Worm (Caenorhabditis elegans) whole organism, L3 larva: ENCODE data around the gene npp-23.

Experiments used
- R02D3.7 ChIP-seq: fragments of 150-350 bp; optimal IDR thresholded peaks from 2 replicates; lab custom pipeline; 2014; ENCODE audit warnings: missing biosample characterization, missing genetic modification characterization
- ZK546.5 ChIP-seq: sonication (generic microtip); optimal IDR thresholded peaks from 2 replicates; lab custom pipeline; 2017; ENCODE audit warnings: missing biosample characterization, missing genetic modification characterization
- aly-2 ChIP-seq: fragments of 150-350 bp; optimal IDR thresholded peaks from 2 replicates; lab custom pipeline; 2014; ENCODE audit warnings: missing biosample characterization, missing genetic modification characterization
- ama-1 ChIP-seq: fragments of 150-350 bp; optimal IDR thresholded peaks from 2 replicates; lab custom pipeline; 2018
- ceh-16 ChIP-seq: sonication (generic microtip); optimal IDR thresholded peaks from 2 replicates; lab custom pipeline; 2017; ENCODE audit warnings: missing biosample characterization, missing genetic modification characterization
- ceh-28 ChIP-seq: fragments of 150-350 bp; optimal IDR thresholded peaks from 2 replicates; lab custom pipeline; 2014; ENCODE audit warnings: missing biosample characterization, missing genetic modification reagents, missing genetic modification characterization
- ceh-82 ChIP-seq: fragments of 150-350 bp; optimal IDR thresholded peaks from 2 replicates; lab custom pipeline; 2014; ENCODE audit warnings: missing biosample characterization, missing genetic modification characterization
- ceh-9 ChIP-seq: sonication (generic microtip); optimal IDR thresholded peaks from 2 replicates; lab custom pipeline; 2018; ENCODE audit warnings: missing biosample characterization, missing genetic modification characterization
- daf-12 ChIP-seq: fragments of 150-350 bp; optimal IDR thresholded peaks from 2 replicates; lab custom pipeline; 2014; ENCODE audit warnings: missing biosample characterization, missing genetic modification reagents, missing genetic modification characterization
- egl-27 ChIP-seq: sonication (generic microtip); optimal IDR thresholded peaks from 4 replicates; lab custom pipeline; 2017; ENCODE audit warnings: missing biosample characterization, missing genetic modification reagents, missing genetic modification characterization
- egl-5 ChIP-seq: fragments of 150-350 bp; optimal IDR thresholded peaks from 2 replicates; lab custom pipeline; 2017; ENCODE audit warnings: missing biosample characterization, missing genetic modification reagents, missing genetic modification characterization, inconsistent platforms
- elt-2 ChIP-seq: sonication (generic microtip); optimal IDR thresholded peaks from 2 replicates; lab custom pipeline; 2016; ENCODE audit warnings: missing genetic modification reagents, mild to moderate bottlenecking, missing genetic modification characterization, missing compliant biosample characterization
- eor-1 ChIP-seq, 2 experiments: fragments of 150-350 bp; optimal IDR thresholded peaks; 2 replicates each; lab custom pipeline; 2014 to 2018; ENCODE audit warnings: missing biosample characterization in 2 of 2, missing genetic modification characterization in 2 of 2
- fkh-2 ChIP-seq: fragments of 150-350 bp; optimal IDR thresholded peaks from 2 replicates; lab custom pipeline; 2014; ENCODE audit warnings: missing biosample characterization, missing genetic modification reagents, missing genetic modification characterization
- fos-1 ChIP-seq: fragments of 150-350 bp; optimal IDR thresholded peaks from 2 replicates; lab custom pipeline; 2014; ENCODE audit warnings: missing biosample characterization, missing genetic modification characterization
- hmg-11 ChIP-seq: sonication (generic microtip); optimal IDR thresholded peaks from 2 replicates; lab custom pipeline; 2016; ENCODE audit warnings: missing genetic modification characterization, missing compliant biosample characterization
- jun-1 ChIP-seq: fragments of 150-350 bp; optimal IDR thresholded peaks from 2 replicates; lab custom pipeline; 2014; ENCODE audit warnings: missing biosample characterization, missing genetic modification reagents, missing genetic modification characterization
- lin-15B ChIP-seq: fragments of 150-350 bp; optimal IDR thresholded peaks from 2 replicates; lab custom pipeline; 2014; ENCODE audit warnings: missing biosample characterization, missing genetic modification characterization
- lin-39 ChIP-seq: fragments of 150-350 bp; optimal IDR thresholded peaks from 2 replicates; lab custom pipeline; 2018; ENCODE audit warnings: missing biosample characterization, missing genetic modification reagents, missing genetic modification characterization
- lsy-12 ChIP-seq: sonication (generic microtip); optimal IDR thresholded peaks from 2 replicates; lab custom pipeline; 2016; ENCODE audit warnings: mild to moderate bottlenecking, missing genetic modification characterization, missing compliant biosample characterization
- mdl-1 ChIP-seq: fragments of 150-350 bp; optimal IDR thresholded peaks from 2 replicates; lab custom pipeline; 2014; ENCODE audit warnings: missing biosample characterization, missing genetic modification characterization
- mml-1 ChIP-seq: fragments of 150-350 bp; sonication (generic microtip); optimal IDR thresholded peaks from 3 replicates; lab custom pipeline; 2014; ENCODE audit warnings: missing biosample characterization, missing genetic modification characterization
- nfya-1 ChIP-seq: sonication (generic microtip); optimal IDR thresholded peaks from 2 replicates; lab custom pipeline; 2017; ENCODE audit warnings: missing genetic modification characterization, mild to moderate bottlenecking, missing compliant biosample characterization, antibody characterized with exemption, moderate library complexity; ENCODE audit not compliant: insufficient read depth
- nhr-11 ChIP-seq: fragments of 150-350 bp; optimal IDR thresholded peaks from 2 replicates; lab custom pipeline; 2014; ENCODE audit warnings: missing biosample characterization, missing genetic modification characterization
- nhr-12 ChIP-seq: fragments of 150-350 bp; optimal IDR thresholded peaks from 2 replicates; lab custom pipeline; 2014; ENCODE audit warnings: missing biosample characterization, missing genetic modification characterization
- nhr-23 ChIP-seq: fragments of 150-350 bp; optimal IDR thresholded peaks from 2 replicates; lab custom pipeline; 2014; ENCODE audit warnings: missing biosample characterization, missing genetic modification reagents, missing genetic modification characterization
- nhr-25 ChIP-seq: sonication (generic microtip); optimal IDR thresholded peaks from 2 replicates; lab custom pipeline; 2017; ENCODE audit warnings: missing biosample characterization, missing genetic modification characterization
- nhr-28 ChIP-seq: fragments of 150-350 bp; optimal IDR thresholded peaks from 2 replicates; lab custom pipeline; 2014; ENCODE audit warnings: missing biosample characterization, missing genetic modification characterization
- nhr-43 ChIP-seq: sonication (generic microtip); optimal IDR thresholded peaks from 2 replicates; lab custom pipeline; 2016; ENCODE audit warnings: mild to moderate bottlenecking, missing genetic modification characterization, missing compliant biosample characterization; ENCODE audit not compliant: poor library complexity, severe bottlenecking
- nhr-67 ChIP-seq: fragments of 150-350 bp; optimal IDR thresholded peaks from 2 replicates; lab custom pipeline; 2014; ENCODE audit warnings: missing biosample characterization, missing genetic modification characterization
- nhr-76 ChIP-seq: fragments of 150-350 bp; sonication (generic microtip); optimal IDR thresholded peaks from 5 replicates; lab custom pipeline; 2014; ENCODE audit warnings: missing biosample characterization, missing genetic modification characterization
- nhr-77 ChIP-seq: fragments of 150-350 bp; optimal IDR thresholded peaks from 2 replicates; lab custom pipeline; 2014; ENCODE audit warnings: missing biosample characterization, missing genetic modification characterization
- pha-4 ChIP-seq: fragments of 150-350 bp; optimal IDR thresholded peaks from 2 replicates; lab custom pipeline; 2014; ENCODE audit warnings: missing biosample characterization, missing genetic modification reagents, missing genetic modification characterization
- pqm-1 ChIP-seq: fragments of 150-350 bp; optimal IDR thresholded peaks from 2 replicates; lab custom pipeline; 2017; ENCODE audit warnings: missing biosample characterization, missing genetic modification characterization, inconsistent platforms
- sea-2 ChIP-seq: fragments of 150-350 bp; sonication (generic microtip); optimal IDR thresholded peaks from 4 replicates; lab custom pipeline; 2014; ENCODE audit warnings: missing biosample characterization, missing genetic modification reagents, missing genetic modification characterization
- skn-1 ChIP-seq: fragments of 150-350 bp; optimal IDR thresholded peaks from 2 replicates; lab custom pipeline; 2014; ENCODE audit warnings: missing biosample characterization, missing genetic modification characterization
- snpc-4 ChIP-seq: fragments of 150-350 bp; optimal IDR thresholded peaks from 2 replicates; lab custom pipeline; 2014; ENCODE audit warnings: missing biosample characterization, missing genetic modification characterization
- tbx-2 ChIP-seq: sonication (generic microtip); optimal IDR thresholded peaks from 2 replicates; lab custom pipeline; 2016; ENCODE audit warnings: mild to moderate bottlenecking, missing genetic modification characterization, missing compliant biosample characterization
- unc-39 ChIP-seq: sonication (generic microtip); optimal IDR thresholded peaks from 4 replicates; lab custom pipeline; 2017; ENCODE audit warnings: missing biosample characterization, missing genetic modification characterization
- ztf-11 ChIP-seq: fragments of 150-350 bp; optimal IDR thresholded peaks from 2 replicates; lab custom pipeline; 2014; ENCODE audit warnings: missing biosample characterization, missing genetic modification characterization
- ztf-4 ChIP-seq: fragments of 150-350 bp; optimal IDR thresholded peaks from 2 replicates; lab custom pipeline; 2014; ENCODE audit warnings: missing biosample characterization, missing genetic modification characterization

The npp-23 gene

DNA sequence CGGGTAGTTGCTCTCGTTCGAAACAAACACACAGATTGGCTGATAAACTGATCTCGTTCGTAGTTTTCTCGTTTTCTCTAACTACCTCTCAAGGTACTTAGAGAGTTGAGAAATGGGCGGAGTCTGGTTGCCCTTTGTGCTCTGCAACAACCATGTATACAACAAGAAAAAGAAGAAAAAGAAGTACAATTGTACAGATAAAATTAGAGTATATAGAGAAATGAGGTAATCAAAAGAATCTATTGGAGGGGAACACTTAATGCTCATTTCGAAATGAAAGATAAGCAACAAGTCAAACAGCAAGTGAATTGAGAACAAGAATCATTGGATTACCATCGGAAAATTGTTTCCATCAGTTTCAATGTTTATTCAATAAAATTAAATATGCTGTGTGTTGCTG is 4.1 kb downstream of the npp-23 start, which contains the start of gene C09G9.1:
Gene C09G9.1, minus strand, starts transcription at position 143 of the 400 bp plus-strand sequence.
- no peak for TF ChIP-seq eor-1 (tag; optimal IDR thresholded peaks at IDR 0.05; lab: Kevin White, UChicago)
- no peak for TF ChIP-seq egl-5 (tag; lab: Kevin White, UChicago)
- TF ChIP-seq elt-2 = peak; percentile 67
- no peak for TF ChIP-seq nhr-67 (tag; lab: Kevin White, UChicago)
- no peak for TF ChIP-seq fkh-2
- TF ChIP-seq daf-12 = no peak
- peak; percentile 44 for TF ChIP-seq pha-4 (tag; lab: Kevin White, UChicago)
- TF ChIP-seq, all 47 proteins: peak for 2

DNA sequence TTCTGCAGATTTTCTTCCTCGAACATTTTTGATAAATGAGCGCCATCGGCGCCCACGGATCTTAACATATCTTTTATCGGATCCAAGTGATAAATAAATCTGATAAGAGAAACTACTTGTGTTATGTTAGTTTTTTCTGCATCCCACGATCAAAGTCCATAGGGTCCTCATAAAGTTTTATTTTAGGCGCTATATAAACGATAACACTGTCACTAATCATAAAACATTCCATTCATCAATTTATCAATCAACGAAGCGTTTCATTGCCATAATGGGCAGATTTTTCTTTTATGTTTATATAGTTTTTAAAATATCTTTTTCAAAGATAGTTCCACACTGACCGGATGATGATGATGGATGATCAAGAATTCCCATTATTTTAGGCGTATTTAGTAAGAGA is 4.8 kb downstream of the npp-23 start:
- TF ChIP-seq nhr-23 = peak; percentile 13
- TF ChIP-seq daf-12 = no peak
- TF ChIP-seq, all 47 proteins: peak for 1

DNA sequence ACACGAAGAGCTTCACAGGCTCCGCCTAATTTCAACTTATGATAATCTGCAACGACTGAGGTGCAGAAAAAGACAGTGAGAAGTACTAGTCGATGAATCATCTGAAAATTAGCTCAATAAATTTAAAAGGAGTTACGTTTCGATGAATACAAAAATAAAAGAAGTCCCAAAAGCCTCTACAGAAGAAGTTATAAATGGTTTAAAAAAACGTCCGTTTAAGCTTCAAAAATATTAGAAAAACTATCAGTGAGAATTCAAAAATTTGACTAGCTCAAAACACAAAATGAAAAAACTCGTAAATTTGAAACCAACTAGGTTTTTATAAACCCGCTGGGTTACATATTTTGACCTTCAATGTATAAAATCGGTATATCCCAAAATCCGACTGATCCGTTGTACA is 13.5 kb downstream of the npp-23 start, which contains the start of gene T11B7.5:
Gene T11B7.5, minus strand, starts transcription at position 101 of the 400 bp plus-strand sequence.
- no peak for TF ChIP-seq ztf-4
- TF ChIP-seq jun-1 = no peak
- no peak for TF ChIP-seq nfya-1 (tag; lab: Kevin White, UChicago)
- no peak for TF ChIP-seq ceh-28 (tag; lab: Kevin White, UChicago)
- TF ChIP-seq, all 47 proteins: peak for 0

DNA sequence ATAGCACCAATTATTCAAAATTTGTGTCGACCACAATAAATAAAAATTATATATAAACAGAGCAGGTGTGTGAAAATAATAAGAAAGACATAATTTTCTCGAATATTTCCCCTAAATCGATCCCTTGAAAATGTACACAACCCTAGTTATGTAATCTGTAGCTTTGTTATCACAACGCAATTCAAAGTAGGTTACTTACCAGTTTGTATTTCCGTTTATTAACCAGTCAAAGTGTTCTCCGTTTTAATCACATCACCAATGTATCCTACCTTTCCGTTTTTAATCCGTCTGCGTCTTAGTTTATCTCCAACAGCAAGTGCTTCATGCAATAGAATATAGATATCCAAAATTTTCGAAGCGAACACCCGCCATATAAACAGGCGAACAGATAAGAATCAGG is 16.2 kb downstream of the npp-23 start:
- TF ChIP-seq aly-2 (no peak), eor-1 (tag; optimal IDR thresholded peaks at IDR 0.05; lab: Kevin White, UChicago) (no peak), ceh-9 (no peak), nhr-12 (no peak), unc-39 (no peak), nhr-25 (tag; lab: Kevin White, UChicago) (no peak), egl-27 (tag; lab: Kevin White, UChicago) (no peak), snpc-4 (tag; lab: Kevin White, UChicago) (no peak), nfya-1 (tag; lab: Kevin White, UChicago) (no peak), ama-1 (lab: Kevin White, UChicago) (no peak), ceh-82 (tag; lab: Kevin White, UChicago) (no peak), ceh-16 (no peak), lin-39 (tag; lab: Kevin White, UChicago) (no peak), hmg-11 (tag; lab: Kevin White, UChicago) (no peak), pqm-1 (no peak), sea-2 (GFP tag; lab: Kevin White, UChicago) (no peak)
- TF ChIP-seq, all 47 proteins: peak for 0

DNA sequence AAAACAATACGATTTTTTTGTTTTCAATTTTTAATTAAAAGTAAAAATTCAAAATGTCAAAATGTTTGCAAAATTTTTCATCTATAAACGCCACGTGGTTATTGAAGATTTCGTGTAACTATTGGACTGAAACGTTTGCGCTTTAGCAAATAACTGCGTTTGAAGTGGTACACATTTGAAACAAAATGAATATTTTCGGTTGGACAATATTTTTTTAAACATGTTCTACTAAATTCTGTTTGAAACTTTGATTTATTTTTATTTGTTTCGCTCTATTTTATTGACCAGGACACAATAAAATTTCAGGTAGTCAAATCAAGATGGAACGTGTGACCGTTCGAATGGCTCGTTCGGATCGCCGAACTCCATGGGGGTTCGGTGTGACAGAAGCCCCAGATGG is 17.3 kb downstream of the npp-23 start, which contains the start of gene alp-1:
Gene alp-1, plus strand, starts transcription at position 301 of the 400 bp plus-strand sequence.
- TF ChIP-seq ceh-28 (tag; lab: Kevin White, UChicago) = no peak
- TF ChIP-seq hmg-11 (tag; lab: Kevin White, UChicago) = no peak
- TF ChIP-seq nhr-11 (tag; lab: Kevin White, UChicago) = no peak
- no peak for TF ChIP-seq nhr-12
- TF ChIP-seq skn-1 (tag; lab: Kevin White, UChicago) = no peak
- TF ChIP-seq egl-27 (tag; lab: Kevin White, UChicago) = no peak
- no peak for TF ChIP-seq ceh-16
- TF ChIP-seq lin-15B (tag; lab: Kevin White, UChicago) = no peak
- no peak for TF ChIP-seq ceh-82 (tag; lab: Kevin White, UChicago)
- TF ChIP-seq eor-1 (tag; optimal IDR thresholded peaks at IDR 0.05; lab: Kevin White, UChicago) = no peak
- no peak for TF ChIP-seq mml-1
- TF ChIP-seq ztf-11 (tag; lab: Kevin White, UChicago) = no peak
- no peak for TF ChIP-seq mdl-1 (tag; lab: Kevin White, UChicago)

DNA sequence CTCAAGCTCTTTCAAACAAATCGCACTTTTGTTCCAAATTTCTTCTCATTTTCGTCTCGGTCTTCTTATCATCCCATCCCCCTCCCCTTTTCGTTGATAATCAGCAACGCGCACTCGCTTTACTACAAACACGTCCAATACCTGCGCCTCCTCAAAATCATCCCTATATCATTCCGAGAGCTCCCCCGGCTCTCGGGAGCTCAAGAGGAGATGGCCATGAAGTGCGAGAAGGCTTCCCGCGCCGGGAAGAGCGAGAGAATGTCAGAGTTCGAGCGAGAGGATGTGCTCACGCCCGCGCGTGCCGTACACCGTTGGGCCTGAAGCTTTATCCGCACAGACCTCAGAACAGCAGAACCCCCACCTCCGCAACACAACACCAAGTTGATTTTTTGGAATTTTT is 18.7 kb downstream of the npp-23 start:
- TF ChIP-seq unc-39 (no peak), nhr-77 (tag; lab: Kevin White, UChicago) (no peak), tbx-2 (no peak), mml-1 (no peak), ceh-82 (tag; lab: Kevin White, UChicago) (no peak), lsy-12 (tag; lab: Kevin White, UChicago) (no peak), R02D3.7 (tag; lab: Kevin White, UChicago) (no peak), nhr-43 (tag; lab: Kevin White, UChicago) (no peak), nhr-76 (tag; lab: Kevin White, UChicago) (no peak), nfya-1 (tag; lab: Kevin White, UChicago) (no peak), nhr-12 (no peak), nhr-28 (no peak), nhr-23 (no peak), nhr-25 (tag; lab: Kevin White, UChicago) (no peak), lin-15B (tag; lab: Kevin White, UChicago) (no peak), ZK546.5 (tag; lab: Kevin White, UChicago) (no peak), elt-2 (no peak), nhr-67 (tag; lab: Kevin White, UChicago) (no peak), fos-1 (tag; lab: Kevin White, UChicago) (no peak), nhr-11 (tag; lab: Kevin White, UChicago) (no peak)
